Fruit fly (Drosophila melanogaster) whole organism, embryonic: ENCODE measurements around the gene Polr2I.

Experiments
- Atf3 ChIP-seq: fragments of 200-800 bp; sonication (Bioruptor generic); optimal IDR thresholded peaks from 3 replicates; lab custom pipeline; 2016; ENCODE audit warnings: missing biosample characterization, missing genetic modification characterization
- BtbVII ChIP-seq: fragments of 200-800 bp; sonication (Bioruptor generic); optimal IDR thresholded peaks from 3 replicates; lab custom pipeline; 2017; ENCODE audit warnings: missing biosample characterization, mild to moderate bottlenecking, missing genetic modification characterization
- CG10267 ChIP-seq: fragments of 200-800 bp; sonication (Bioruptor generic); optimal IDR thresholded peaks from 2 replicates; lab custom pipeline; 2018; ENCODE audit warnings: missing biosample characterization, mild to moderate bottlenecking, missing genetic modification characterization, moderate library complexity
- CG10959 ChIP-seq: fragments of 200-800 bp; sonication (Bioruptor generic); IDR thresholded peaks from 2 replicates; pipeline ENCODE4 v1.3.6; 2022; ENCODE audit warnings: missing biosample characterization, missing genetic modification characterization
- CG11504 ChIP-seq: fragments of 200-800 bp; sonication (Bioruptor generic); optimal IDR thresholded peaks from 3 replicates; lab custom pipeline; 2019; ENCODE audit warnings: missing biosample characterization, mild to moderate bottlenecking, missing genetic modification characterization, moderate library complexity
- CG12236 ChIP-seq: fragments of 200-800 bp; sonication (Bioruptor generic); optimal IDR thresholded peaks from 2 replicates; lab custom pipeline; 2016; ENCODE audit warnings: missing biosample characterization, missing genetic modification characterization
- CG12659 ChIP-seq: fragments of 200-800 bp; sonication (Bioruptor generic); optimal IDR thresholded peaks from 3 replicates; lab custom pipeline; 2017; ENCODE audit warnings: mild to moderate bottlenecking, missing biosample characterization, missing genetic modification reagents, missing genetic modification characterization
- CG13296 ChIP-seq: fragments of 200-800 bp; sonication (Bioruptor generic); optimal IDR thresholded peaks from 3 replicates; lab custom pipeline; 2018; ENCODE audit warnings: missing biosample characterization, mild to moderate bottlenecking, missing genetic modification characterization
- CG14667 ChIP-seq: fragments of 200-800 bp; sonication (Bioruptor generic); IDR thresholded peaks from 2 replicates; pipeline ENCODE4 v1.3.6; 2022; ENCODE audit warnings: missing biosample characterization, missing genetic modification characterization
- CG15514 ChIP-seq: fragments of 200-800 bp; sonication (Bioruptor generic); optimal IDR thresholded peaks from 3 replicates; lab custom pipeline; 2017; ENCODE audit warnings: missing biosample characterization, missing genetic modification characterization, mild to moderate bottlenecking, moderate library complexity, missing genetic modification reagents
- CG17568 ChIP-seq: fragments of 200-800 bp; sonication (Bioruptor generic); optimal IDR thresholded peaks from 2 replicates; lab custom pipeline; 2018; ENCODE audit warnings: missing biosample characterization, mild to moderate bottlenecking, missing genetic modification characterization, moderate library complexity
- CG18262 ChIP-seq: fragments of 200-800 bp; optimal IDR thresholded peaks from 3 replicates; lab custom pipeline; 2019; ENCODE audit warnings: missing biosample characterization, mild to moderate bottlenecking, missing genetic modification characterization, moderate library complexity
- CG2875 ChIP-seq: fragments of 200-800 bp; sonication (Bioruptor generic); optimal IDR thresholded peaks from 2 replicates; lab custom pipeline; 2017; ENCODE audit warnings: missing biosample characterization, mild to moderate bottlenecking, missing genetic modification characterization, missing genetic modification reagents
- CG30431 ChIP-seq: fragments of 200-800 bp; sonication (Bioruptor generic); optimal IDR thresholded peaks from 2 replicates; lab custom pipeline; 2017; ENCODE audit warnings: missing biosample characterization, missing genetic modification characterization
- CG3407 ChIP-seq: fragments of 200-800 bp; sonication (Bioruptor generic); optimal IDR thresholded peaks from 2 replicates; lab custom pipeline; 2018; ENCODE audit warnings: missing biosample characterization, mild to moderate bottlenecking, missing genetic modification characterization
- CG3726 ChIP-seq: fragments of 200-800 bp; sonication (Bioruptor generic); IDR thresholded peaks from 3 replicates; pipeline ENCODE4, ENCODE4 v1.3.6; 2022; ENCODE audit warnings: missing biosample characterization, missing genetic modification characterization
- CG4328 ChIP-seq: fragments of 200-800 bp; sonication (Bioruptor generic); optimal IDR thresholded peaks from 3 replicates; lab custom pipeline; 2017; ENCODE audit warnings: missing biosample characterization, missing genetic modification reagents, missing genetic modification characterization
- CG6683 ChIP-seq: fragments of 200-800 bp; sonication (Bioruptor generic); optimal IDR thresholded peaks from 2 replicates; lab custom pipeline; 2017; ENCODE audit warnings: missing biosample characterization, mild to moderate bottlenecking, missing genetic modification characterization, missing genetic modification reagents
- CG7556 ChIP-seq: fragments of 200-800 bp; sonication (Bioruptor generic); optimal IDR thresholded peaks from 2 replicates; lab custom pipeline; 2017; ENCODE audit warnings: missing biosample characterization, mild to moderate bottlenecking, missing genetic modification characterization
- CG7786 ChIP-seq: fragments of 200-800 bp; sonication (Bioruptor generic); optimal IDR thresholded peaks from 2 replicates; lab custom pipeline; 2016; ENCODE audit warnings: missing biosample characterization, missing genetic modification characterization
- CG8359 ChIP-seq: fragments of 200-800 bp; sonication (Bioruptor generic); optimal IDR thresholded peaks from 2 replicates; lab custom pipeline; 2017; ENCODE audit warnings: missing biosample characterization, mild to moderate bottlenecking, missing genetic modification characterization, borderline replicate concordance
- CkIIα-i1 ChIP-seq: fragments of 200-800 bp; sonication (Bioruptor generic); IDR thresholded peaks from 2 replicates; pipeline ENCODE4 v1.3.6; 2022; ENCODE audit warnings: missing biosample characterization, missing genetic modification characterization
- D19A ChIP-seq: fragments of 200-800 bp; optimal IDR thresholded peaks from 3 replicates; lab custom pipeline; 2019; ENCODE audit warnings: missing biosample characterization, mild to moderate bottlenecking, missing genetic modification characterization, moderate library complexity
- Doc2 ChIP-seq: fragments of 200-800 bp; sonication (Bioruptor generic); IDR thresholded peaks from 2 replicates; pipeline ENCODE4 v1.3.6; 2022; ENCODE audit warnings: missing biosample characterization, missing genetic modification characterization
- E2f1 ChIP-seq: fragments of 200-800 bp; sonication (Bioruptor generic); IDR thresholded peaks from 2 replicates; pipeline ENCODE4 v1.3.6; 2022; ENCODE audit warnings: missing biosample characterization, missing genetic modification characterization
- HHEX ChIP-seq: fragments of 200-800 bp; sonication (Bioruptor generic); optimal IDR thresholded peaks from 3 replicates; lab custom pipeline; 2017; ENCODE audit warnings: missing biosample characterization, mild to moderate bottlenecking, missing genetic modification characterization, missing genetic modification reagents
- Hey ChIP-seq: fragments of 200-800 bp; sonication (Bioruptor generic); optimal IDR thresholded peaks from 3 replicates; lab custom pipeline; 2018; ENCODE audit warnings: missing biosample characterization, mild to moderate bottlenecking, missing genetic modification characterization
- HmgD ChIP-seq: fragments of 200-800 bp; sonication (Bioruptor generic); optimal IDR thresholded peaks from 3 replicates; lab custom pipeline; 2016; ENCODE audit warnings: missing biosample characterization, missing genetic modification characterization
- Hmr ChIP-seq: fragments of 200-800 bp; sonication (Bioruptor generic); optimal IDR thresholded peaks from 3 replicates; lab custom pipeline; 2017; ENCODE audit warnings: mild to moderate bottlenecking, missing biosample characterization, missing genetic modification reagents, missing genetic modification characterization
- Nf-YA ChIP-seq: fragments of 200-800 bp; sonication (Bioruptor generic); IDR thresholded peaks from 2 replicates; pipeline ENCODE4 v1.3.6; 2022; ENCODE audit warnings: missing biosample characterization, missing genetic modification characterization
- Nf-YB ChIP-seq: fragments of 200-800 bp; sonication (Bioruptor generic); optimal IDR thresholded peaks from 3 replicates; lab custom pipeline; 2019; ENCODE audit warnings: missing biosample characterization, mild to moderate bottlenecking, missing genetic modification characterization, moderate library complexity
- Opbp ChIP-seq: fragments of 200-800 bp; sonication (Bioruptor generic); IDR thresholded peaks from 3 replicates; pipeline ENCODE4 v1.3.6; 2022; ENCODE audit warnings: missing biosample characterization, missing genetic modification characterization; ENCODE audit not compliant: partially characterized antibody
- PHDP ChIP-seq: fragments of 200-800 bp; sonication (Bioruptor generic); optimal IDR thresholded peaks from 3 replicates; lab custom pipeline; 2018; ENCODE audit warnings: missing biosample characterization, mild to moderate bottlenecking, missing genetic modification characterization, moderate library complexity
- Poxn ChIP-seq: fragments of 200-800 bp; sonication (Bioruptor generic); IDR thresholded peaks from 2 replicates; pipeline ENCODE4 v1.3.6; 2022; ENCODE audit warnings: missing biosample characterization, missing genetic modification characterization
- Sin3A ChIP-seq: fragments of >200 bp; optimal IDR thresholded peaks from 2 replicates; lab custom pipeline; 2018
- Ssrp ChIP-seq: fragments of 200-800 bp; sonication (Bioruptor generic); optimal IDR thresholded peaks from 2 replicates; lab custom pipeline; 2018; ENCODE audit warnings: missing biosample characterization, mild to moderate bottlenecking, missing genetic modification characterization, moderate library complexity
- Stat92E ChIP-seq, 3 experiments: fragments of >200 bp in 2 of 3; fragments of 200-800 bp in 1 of 3; sonication (Bioruptor generic) in 1 of 3; optimal IDR thresholded peaks; 2 replicates each; lab custom pipeline; 2017 to 2019; ENCODE audit warnings: missing biosample characterization in 3 of 3, missing genetic modification characterization in 3 of 3, mild to moderate bottlenecking in 1 of 3, moderate library complexity in 1 of 3
- YL-1 ChIP-seq: fragments of 200-800 bp; sonication (Bioruptor generic); optimal IDR thresholded peaks from 3 replicates; lab custom pipeline; 2017; ENCODE audit warnings: missing biosample characterization, mild to moderate bottlenecking, missing genetic modification characterization
- ab ChIP-seq: fragments of 200-800 bp; sonication (Bioruptor generic); optimal IDR thresholded peaks from 2 replicates; lab custom pipeline; 2016; ENCODE audit warnings: missing biosample characterization, missing genetic modification characterization
- cato ChIP-seq: fragments of 200-800 bp; sonication (Bioruptor generic); optimal IDR thresholded peaks from 2 replicates; lab custom pipeline; 2016; ENCODE audit warnings: missing biosample characterization, missing genetic modification characterization, borderline replicate concordance
- ci ChIP-seq: fragments of 200-800 bp; sonication (Bioruptor generic); IDR thresholded peaks from 3 replicates; pipeline ENCODE4 v1.3.6; 2022; ENCODE audit warnings: missing biosample characterization, missing genetic modification characterization
- dmrt11E ChIP-seq: fragments of 200-800 bp; sonication (Bioruptor generic); optimal IDR thresholded peaks from 3 replicates; lab custom pipeline; 2018; ENCODE audit warnings: missing biosample characterization, mild to moderate bottlenecking, missing genetic modification characterization, moderate library complexity
- dysf ChIP-seq: fragments of 200-800 bp; sonication (Bioruptor generic); IDR thresholded peaks from 3 replicates; pipeline ENCODE4 v1.3.6; 2022; ENCODE audit warnings: missing biosample characterization, missing genetic modification characterization
- ham ChIP-seq: fragments of 200-800 bp; sonication (Bioruptor generic); IDR thresholded peaks from 2 replicates; pipeline ENCODE4 v1.3.6; 2022; ENCODE audit warnings: missing biosample characterization, missing genetic modification characterization
- klu ChIP-seq: fragments of 200-800 bp; sonication (Bioruptor generic); IDR thresholded peaks from 2 replicates; pipeline ENCODE4 v1.3.6; 2022; ENCODE audit warnings: missing biosample characterization, missing genetic modification characterization
- nerfin-2 ChIP-seq: fragments of 200-800 bp; sonication (Bioruptor generic); IDR thresholded peaks from 2 replicates; pipeline ENCODE4 v1.3.6; 2022; ENCODE audit warnings: missing biosample characterization, missing genetic modification characterization; ENCODE audit not compliant: partially characterized antibody
- phol ChIP-seq: fragments of 200-800 bp; sonication (Bioruptor generic); optimal IDR thresholded peaks from 3 replicates; lab custom pipeline; 2018; ENCODE audit warnings: missing biosample characterization, mild to moderate bottlenecking, missing genetic modification characterization, moderate library complexity
- row ChIP-seq: fragments of 200-800 bp; sonication (Bioruptor generic); IDR thresholded peaks from 3 replicates; pipeline ENCODE4 v1.3.6; 2022; ENCODE audit warnings: missing biosample characterization, missing genetic modification characterization
- sens ChIP-seq: fragments of 200-800 bp; sonication (Bioruptor generic); peaks from one replicate; lab custom pipeline; 2016; ENCODE audit warnings: missing biosample characterization, missing genetic modification characterization
- vvl ChIP-seq: fragments of 200-800 bp; sonication (Bioruptor generic); IDR thresholded peaks from 2 replicates; pipeline ENCODE4 v1.3.6; 2022; ENCODE audit warnings: missing biosample characterization, missing genetic modification characterization
- yki ChIP-seq: fragments of >200 bp; optimal IDR thresholded peaks from 3 replicates; lab custom pipeline; 2018
- zfh1 ChIP-seq: fragments of 200-800 bp; sonication (Bioruptor generic); IDR thresholded peaks from 3 replicates; pipeline ENCODE4 v1.3.6; 2022; ENCODE audit warnings: missing biosample characterization, missing genetic modification characterization

The Polr2I gene

DNA sequence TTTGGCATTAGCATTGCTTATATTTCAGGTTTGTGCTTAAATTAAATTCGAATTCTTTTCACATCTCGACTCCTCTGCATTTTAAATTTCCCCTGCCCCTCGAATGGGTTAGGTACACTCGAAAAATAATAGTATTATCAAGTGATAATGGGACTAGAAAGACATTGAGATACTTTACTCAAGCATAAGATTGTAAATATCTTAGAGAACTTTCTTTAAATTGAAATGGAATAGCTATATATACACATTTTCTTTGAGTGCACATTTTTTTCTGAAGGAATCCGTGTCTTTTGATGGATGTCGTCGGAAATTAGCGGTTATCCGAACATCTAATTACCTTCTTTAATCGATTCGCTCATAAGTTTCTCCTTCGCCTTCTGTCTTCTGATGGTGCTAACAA lies 2.1 kb downstream of the Polr2I start (continued):
- no peak for TF ChIP-seq HHEX
- TF ChIP-seq zfh1: no peak
- no peak for TF ChIP-seq yki (lab: Kevin White, UChicago)
- TF ChIP-seq CG12659: no peak
- TF ChIP-seq YL-1 (GFP tag; lab: Kevin White, UChicago): no peak
- TF ChIP-seq BtbVII (GFP tag; lab: Kevin White, UChicago): no peak
- TF ChIP-seq row: peak; percentile 45; the same call in 2 of the 3 replicates
- TF ChIP-seq CG11504 (tag; lab: Kevin White, UChicago): no peak
- peak; percentile 51 for TF ChIP-seq CG18262
- peak; percentile 18; the same call in 1 of the 2 replicates for TF ChIP-seq klu (GFP tag; lab: Robert Waterston, UW)
- no peak for TF ChIP-seq nerfin-2
- TF ChIP-seq sens (GFP tag; lab: Kevin White, UChicago): peak; percentile 84
- TF ChIP-seq CG12236: no peak
- TF ChIP-seq CG3726: no peak
- no peak for TF ChIP-seq CG7556 (GFP tag; lab: Kevin White, UChicago)
- TF ChIP-seq Atf3 (GFP tag; lab: Kevin White, UChicago): no peak
- TF ChIP-seq CG14667 (GFP tag; lab: Robert Waterston, UW): no peak
- TF ChIP-seq dmrt11E (tag; lab: Kevin White, UChicago): peak; percentile 16
- TF ChIP-seq PHDP (tag; lab: Kevin White, UChicago): no peak
- TF ChIP-seq Ssrp (tag; lab: Kevin White, UChicago): no peak
- TF ChIP-seq CG2875 (GFP tag; lab: Kevin White, UChicago): no peak
- TF ChIP-seq CG7786 (GFP tag; lab: Kevin White, UChicago): no peak
- TF ChIP-seq Stat92E (GFP tag; optimal IDR thresholded peaks at IDR 0.05; lab: Kevin White, UChicago): no peak
- TF ChIP-seq ab (GFP tag; lab: Kevin White, UChicago): no peak
- no peak for TF ChIP-seq CkIIα-i1
- TF ChIP-seq vvl (GFP tag; lab: Robert Waterston, UW): peak; percentile 67
- no peak for TF ChIP-seq Nf-YB (GFP tag; lab: Kevin White, UChicago)
- TF ChIP-seq Poxn: no peak
- no peak for TF ChIP-seq HmgD
- peak; percentile 21 for TF ChIP-seq CG10267
- TF ChIP-seq ci: 0 out of 3 replicates have a peak, but pooled peaks have one; percentile 23
- no peak for TF ChIP-seq CG4328 (GFP tag; lab: Kevin White, UChicago)
- no peak for TF ChIP-seq Hmr
- no peak for TF ChIP-seq CG17568 (GFP tag; lab: Kevin White, UChicago)
- peak; percentile 1 for TF ChIP-seq phol
- TF ChIP-seq CG30431: no peak
- no peak for TF ChIP-seq CG6683 (GFP tag; lab: Kevin White, UChicago)
- no peak for TF ChIP-seq D19A
- no peak for TF ChIP-seq Doc2 (GFP tag; lab: Robert Waterston, UW)
- peak; percentile 58; the same call in 2 of the 3 replicates for TF ChIP-seq dysf (GFP tag; lab: Robert Waterston, UW)
- TF ChIP-seq CG13296: no peak
- no peak for TF ChIP-seq Sin3A (lab: Kevin White, UChicago)
- TF ChIP-seq CG8359: no peak
- TF ChIP-seq CG10959 (GFP tag; lab: Robert Waterston, UW): no peak
- TF ChIP-seq CG3407 (GFP tag; lab: Kevin White, UChicago): no peak
- TF ChIP-seq CG15514 (GFP tag; lab: Kevin White, UChicago): no peak
- no peak for TF ChIP-seq Hey (tag; lab: Kevin White, UChicago)
- TF ChIP-seq cato (GFP tag; lab: Kevin White, UChicago): no peak
- TF ChIP-seq ham (GFP tag; lab: Robert Waterston, UW): no peak
- TF ChIP-seq E2f1 (GFP tag; lab: Robert Waterston, UW): no peak
- no peak for TF ChIP-seq Nf-YA (GFP tag; lab: Robert Waterston, UW)
- no peak for TF ChIP-seq Opbp (GFP tag; lab: Robert Waterston, UW)
